Fruit fly (Drosophila melanogaster): ENCODE results near the gene lost.

The lost gene

dm6 chr3R:4433441-4434077 lies 30.7 kb downstream of the lost start, which contains the start of the genes eIF3a and CG1074 (continued):
- no peak for TF ChIP-seq CG6813 (GFP tag; optimal IDR thresholded peaks at IDR 0.05)
- peak; percentile 51 for TF ChIP-seq CoRest (tag; optimal IDR thresholded peaks at IDR 0.05)
- TF ChIP-seq CG14710 (tag; optimal IDR thresholded peaks at IDR 0.05): peak; percentile 80
- peak; percentile 13 for TF ChIP-seq Ssrp (tag; optimal IDR thresholded peaks at IDR 0.05)
- peak; percentile 54 for TF ChIP-seq NC2α (GFP tag; optimal IDR thresholded peaks at IDR 0.05)
- no peak for TF ChIP-seq eve (GFP tag; optimal IDR thresholded peaks at IDR 0.05)
- TF ChIP-seq gce (GFP tag; IDR thresholded peaks at IDR 0.05): 0 out of 3 replicates have a peak, but pooled peaks have one; percentile 16
- TF ChIP-seq Tbp (GFP tag; optimal IDR thresholded peaks at IDR 0.05): no peak
- TF ChIP-seq CG31365 (tag; optimal IDR thresholded peaks at IDR 0.05): peak; percentile 60
- peak; percentile 97 for TF ChIP-seq CG16813 (GFP tag; IDR thresholded peaks at IDR 0.05; ENCODE audit: partially characterized antibody)
- peak; percentile 83 for TF ChIP-seq nom (GFP tag; optimal IDR thresholded peaks at IDR 0.05)
- TF ChIP-seq CG9727 (GFP tag; optimal IDR thresholded peaks at IDR 0.05): peak; percentile 78
- TF ChIP-seq CG11696 (GFP tag; IDR thresholded peaks at IDR 0.05): peak; percentile 67
- TF ChIP-seq chif (GFP tag; optimal IDR thresholded peaks at IDR 0.05): peak in 1 of 2 experiments; percentile 46
- TF ChIP-seq CG10147 (GFP tag; optimal IDR thresholded peaks at IDR 0.05): peak; percentile 44
- peak; percentile 16 for TF ChIP-seq ind (GFP tag; optimal IDR thresholded peaks at IDR 0.05)
- no peak for TF ChIP-seq seq (GFP tag; IDR thresholded peaks at IDR 0.05)
- TF ChIP-seq CG6854 (GFP tag; optimal IDR thresholded peaks at IDR 0.05): peak; percentile 11
- peak; percentile 82 for TF ChIP-seq CG13894 (tag; optimal IDR thresholded peaks at IDR 0.05)
- peak; percentile 94 for TF ChIP-seq nerfin-2 (GFP tag; IDR thresholded peaks at IDR 0.05; ENCODE audit: partially characterized antibody)
- TF ChIP-seq amos (GFP tag; IDR thresholded peaks at IDR 0.05; ENCODE audit: partially characterized antibody): peak; percentile 98
- peak; percentile 47 for TF ChIP-seq CG1647 (GFP tag; optimal IDR thresholded peaks at IDR 0.05)
- peak; percentile 64 for TF ChIP-seq ranshi (GFP tag; IDR thresholded peaks at IDR 0.05)
- peak; percentile 70 for TF ChIP-seq Myb (GFP tag; optimal IDR thresholded peaks at IDR 0.05)
- peak; percentile 90; the same call in 2 of the 3 replicates for TF ChIP-seq CG34422 (GFP tag; IDR thresholded peaks at IDR 0.05)
- peak; percentile 5 for TF ChIP-seq CG12236 (GFP tag; optimal IDR thresholded peaks at IDR 0.05)
- peak; percentile 44 for TF ChIP-seq CG18262 (tag; optimal IDR thresholded peaks at IDR 0.05)
- no peak for TF ChIP-seq tx (GFP tag; optimal IDR thresholded peaks at IDR 0.05)
- TF ChIP-seq CG4730 (GFP tag; IDR thresholded peaks at IDR 0.05): peak; percentile 38; the same call in 1 of the 2 replicates
- peak; percentile 49 for TF ChIP-seq Atf-2 (GFP tag; optimal IDR thresholded peaks at IDR 0.05)
- peak; percentile 35 for TF ChIP-seq slp2 (GFP tag; optimal IDR thresholded peaks at IDR 0.05)
- peak; percentile 46 for TF ChIP-seq bigmax (GFP tag; optimal IDR thresholded peaks at IDR 0.05)
- TF ChIP-seq CG4282 (GFP tag; optimal IDR thresholded peaks at IDR 0.05): peak; percentile 56
- peak; percentile 99 for TF ChIP-seq bbx (GFP tag; IDR thresholded peaks at IDR 0.05; ENCODE audit: partially characterized antibody)
- TF ChIP-seq CG11504 (tag; optimal IDR thresholded peaks at IDR 0.05): no peak
- peak; percentile 32 for TF ChIP-seq CG16863 (GFP tag; optimal IDR thresholded peaks at IDR 0.05)
- TF ChIP-seq maf-S (GFP tag; optimal IDR thresholded peaks at IDR 0.05): peak; percentile 65
- TF ChIP-seq Hand (GFP tag; optimal IDR thresholded peaks at IDR 0.05): peak; percentile 35
- peak; percentile 24 for TF ChIP-seq CG7556 (GFP tag; optimal IDR thresholded peaks at IDR 0.05)
- TF ChIP-seq Xbp1 (GFP tag; optimal IDR thresholded peaks at IDR 0.05): peak; percentile 65
- TF ChIP-seq bsh (GFP tag; optimal IDR thresholded peaks at IDR 0.05): peak; percentile 11 to 42
- TF ChIP-seq oc (tag; optimal IDR thresholded peaks at IDR 0.05): no peak
- peak; percentile 51 for TF ChIP-seq gcm2 (GFP tag; optimal IDR thresholded peaks at IDR 0.05)
- peak; percentile 4 for TF ChIP-seq CG15696 (tag; optimal IDR thresholded peaks at IDR 0.05)
- peak; percentile 98 for TF ChIP-seq MESR4 (GFP tag; optimal IDR thresholded peaks at IDR 0.05)
- TF ChIP-seq CG2889 (GFP tag; IDR thresholded peaks at IDR 0.05): no peak
- TF ChIP-seq Gug (GFP tag; IDR thresholded peaks at IDR 0.05): peak; percentile 56; the same call in 1 of the 4 replicates
- no peak for TF ChIP-seq CG3838 (GFP tag; optimal IDR thresholded peaks at IDR 0.05)
- TF ChIP-seq Chrac-16 (GFP tag; optimal IDR thresholded peaks at IDR 0.05): peak; percentile 27

Data from whole organism, embryonic.